Worm (Caenorhabditis elegans): ENCODE measurements around the gene T06C12.9.

T06C12.9 gene

DNA sequence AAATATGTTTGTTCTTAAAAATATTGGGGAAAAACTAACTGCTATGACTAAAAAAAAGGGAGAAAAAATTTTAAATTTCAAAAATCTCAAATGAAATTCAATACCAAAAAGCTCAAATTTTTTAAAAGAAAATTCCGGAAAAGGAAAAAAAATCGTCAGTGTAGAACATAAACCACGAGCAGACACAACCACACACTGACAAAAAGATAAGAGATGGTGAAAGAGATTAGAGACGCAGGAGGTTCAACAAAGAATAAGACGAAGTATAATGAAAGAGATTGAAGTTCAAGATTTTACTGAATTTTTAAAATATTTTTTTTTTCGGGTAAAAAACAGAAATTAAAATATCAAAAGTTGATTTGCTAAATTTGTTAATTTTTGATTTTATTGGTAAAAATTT lies 5.8 kb downstream of the T06C12.9 start:
- TF ChIP-seq mab-5 (tag; optimal IDR thresholded peaks at IDR 0.05) (no peak), mls-2 (tag; optimal IDR thresholded peaks at IDR 0.05) (no peak)

DNA sequence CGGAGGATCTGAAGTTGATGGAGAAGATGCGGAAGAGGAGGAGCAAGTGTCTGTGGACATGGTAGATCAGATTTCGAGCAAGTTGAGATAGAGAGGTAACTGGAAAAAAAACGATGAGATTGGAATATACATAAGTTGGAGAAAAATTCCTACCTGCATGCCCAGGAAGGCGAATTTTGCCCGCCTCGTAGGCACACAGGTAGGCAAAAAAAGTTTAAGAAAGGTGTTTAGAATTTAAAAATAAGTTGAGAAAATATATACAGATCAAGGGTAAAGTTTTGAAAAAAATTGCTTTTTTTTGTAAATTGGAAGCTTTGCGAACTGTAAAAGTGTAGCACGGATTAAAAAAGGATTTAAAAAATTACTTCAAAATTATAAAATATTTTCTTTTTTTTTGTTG lies 6.4 kb downstream of the T06C12.9 start, which contains the start of gene nhr-84:
Gene nhr-84 (minus strand): TSS at position 101 of the 400 bp plus-strand sequence.
- TF ChIP-seq mab-5 (tag; optimal IDR thresholded peaks at IDR 0.05): no peak
- no peak for TF ChIP-seq snpc-4 (tag; optimal IDR thresholded peaks at IDR 0.05)
- no peak for TF ChIP-seq unc-39 (tag; optimal IDR thresholded peaks at IDR 0.05)
- no peak for TF ChIP-seq unc-62 (GFP tag; optimal IDR thresholded peaks at IDR 0.05)
- TF ChIP-seq tbx-8 (GFP tag; optimal IDR thresholded peaks at IDR 0.05): no peak
- TF ChIP-seq sem-2 (GFP tag; optimal IDR thresholded peaks at IDR 0.05): no peak
- TF ChIP-seq nhr-237 (tag; optimal IDR thresholded peaks at IDR 0.05): no peak
- no peak for TF ChIP-seq ceh-43 (GFP tag; optimal IDR thresholded peaks at IDR 0.05)
- no peak for TF ChIP-seq ces-1 (GFP tag; optimal IDR thresholded peaks at IDR 0.05)
- no peak for TF ChIP-seq M03D4.4 (tag; optimal IDR thresholded peaks at IDR 0.05)
- TF ChIP-seq zip-8 (tag; optimal IDR thresholded peaks at IDR 0.05): no peak
- TF ChIP-seq pha-4 (tag; optimal IDR thresholded peaks at IDR 0.05): no peak
- no peak for TF ChIP-seq unc-120 (tag; optimal IDR thresholded peaks at IDR 0.05; ENCODE audit: poor library complexity, severe bottlenecking)
- TF ChIP-seq lsy-2 (tag; optimal IDR thresholded peaks at IDR 0.05): no peak
- TF ChIP-seq ham-2 (GFP tag; optimal IDR thresholded peaks at IDR 0.05): no peak

DNA sequence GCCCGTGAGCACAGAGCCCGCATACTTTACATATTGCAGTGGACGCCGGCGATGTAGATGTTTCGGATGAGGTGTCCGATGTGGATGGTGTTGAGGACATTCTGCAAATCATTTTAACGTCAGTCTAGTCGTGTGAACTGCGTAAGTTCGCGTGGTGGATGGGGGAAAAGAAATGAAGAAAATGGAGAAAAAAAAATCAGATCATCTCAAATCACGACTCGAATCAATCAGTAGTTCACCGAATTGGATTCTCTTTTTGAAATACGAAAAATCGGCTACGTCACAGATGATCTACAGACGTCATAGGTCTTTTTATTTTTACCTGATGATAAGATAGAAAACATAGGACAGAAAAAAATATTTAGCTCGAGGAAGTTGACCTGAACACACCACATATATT lies 9.6 kb downstream of the T06C12.9 start, which contains the start of gene nhr-102:
Gene nhr-102 (minus strand): TSS at position 101 of the 400 bp plus-strand sequence.
- TF ChIP-seq elt-3 (tag; optimal IDR thresholded peaks at IDR 0.05) (no peak), lsy-2 (tag; optimal IDR thresholded peaks at IDR 0.05) (no peak), ceh-39 (tag; optimal IDR thresholded peaks at IDR 0.05) (no peak), nhr-12 (tag; optimal IDR thresholded peaks at IDR 0.05) (no peak), unc-120 (tag; optimal IDR thresholded peaks at IDR 0.05; ENCODE audit: poor library complexity, severe bottlenecking) (no peak), lin-32 (GFP tag; optimal IDR thresholded peaks at IDR 0.05) (no peak), bed-3 (GFP tag; optimal IDR thresholded peaks at IDR 0.05) (no peak), nhr-237 (tag; optimal IDR thresholded peaks at IDR 0.05) (no peak), nhr-76 (tag; optimal IDR thresholded peaks at IDR 0.05) (no peak), snpc-4 (tag; optimal IDR thresholded peaks at IDR 0.05) (no peak), lin-13 (tag; optimal IDR thresholded peaks at IDR 0.05) (no peak), mep-1 (tag; optimal IDR thresholded peaks at IDR 0.05) (no peak), mab-5 (tag; optimal IDR thresholded peaks at IDR 0.05) (no peak), tbx-8 (GFP tag; optimal IDR thresholded peaks at IDR 0.05) (no peak), ces-1 (GFP tag; optimal IDR thresholded peaks at IDR 0.05) (no peak), unc-62 (GFP tag; optimal IDR thresholded peaks at IDR 0.05) (no peak), ceh-43 (GFP tag; optimal IDR thresholded peaks at IDR 0.05) (no peak)

DNA sequence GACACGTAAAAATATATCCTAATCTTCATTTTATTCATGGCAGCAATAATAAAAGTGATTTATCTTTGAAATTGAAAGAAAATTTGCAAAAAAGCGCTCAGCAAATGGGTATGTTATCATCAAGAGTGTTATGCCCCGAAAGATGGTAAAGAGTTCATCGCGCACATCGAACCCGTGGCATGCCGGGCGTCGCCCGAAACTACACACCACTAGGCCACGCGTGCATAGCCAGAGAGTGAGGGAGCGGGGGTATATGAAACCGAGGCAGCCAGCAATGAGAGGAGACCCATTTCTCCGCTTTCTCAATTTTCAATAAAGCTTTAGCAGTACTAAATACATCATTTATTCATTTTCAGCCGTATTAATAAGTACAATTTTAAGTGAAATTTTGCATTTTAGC lies 12.1 kb downstream of the T06C12.9 start:
- TF ChIP-seq lin-32 (GFP tag; optimal IDR thresholded peaks at IDR 0.05) (peak; percentile 99), ceh-39 (tag; optimal IDR thresholded peaks at IDR 0.05) (peak; percentile 18), ces-1 (GFP tag; optimal IDR thresholded peaks at IDR 0.05) (no peak), lin-13 (tag; optimal IDR thresholded peaks at IDR 0.05) (peak; percentile 85), mep-1 (tag; optimal IDR thresholded peaks at IDR 0.05) (peak; percentile 71), snpc-4 (tag; optimal IDR thresholded peaks at IDR 0.05) (no peak), elt-1 (tag; optimal IDR thresholded peaks at IDR 0.05; ENCODE audit: borderline replicate concordance, insufficient read depth) (peak; percentile 44), unc-62 (GFP tag; optimal IDR thresholded peaks at IDR 0.05) (peak; percentile 85), sptf-1 (tag; optimal IDR thresholded peaks at IDR 0.05) (peak; percentile 99), nhr-76 (tag; optimal IDR thresholded peaks at IDR 0.05) (peak; percentile 68), drap-1 (GFP tag; optimal IDR thresholded peaks at IDR 0.05) (peak; percentile 100), flh-1 (GFP tag; optimal IDR thresholded peaks at IDR 0.05) (peak; percentile 98), elt-3 (tag; optimal IDR thresholded peaks at IDR 0.05) (no peak), ceh-83 (GFP tag; optimal IDR thresholded peaks at IDR 0.05) (peak; percentile 100), pha-4 (tag; optimal IDR thresholded peaks at IDR 0.05) (peak; percentile 73), unc-120 (tag; optimal IDR thresholded peaks at IDR 0.05; ENCODE audit: poor library complexity, severe bottlenecking) (peak; percentile 99), nhr-12 (tag; optimal IDR thresholded peaks at IDR 0.05) (peak; percentile 71), ham-2 (GFP tag; optimal IDR thresholded peaks at IDR 0.05) (peak; percentile 99), bed-3 (GFP tag; optimal IDR thresholded peaks at IDR 0.05) (peak; percentile 98), unc-39 (tag; optimal IDR thresholded peaks at IDR 0.05) (peak; percentile 84), blmp-1 (tag; optimal IDR thresholded peaks at IDR 0.05) (no peak), ztf-11 (tag; optimal IDR thresholded peaks at IDR 0.05) (peak; percentile 82), ceh-43 (GFP tag; optimal IDR thresholded peaks at IDR 0.05) (peak; percentile 98), nhr-237 (tag; optimal IDR thresholded peaks at IDR 0.05) (peak; percentile 63), mls-2 (tag; optimal IDR thresholded peaks at IDR 0.05) (peak; percentile 100), cnd-1 (tag; optimal IDR thresholded peaks at IDR 0.05) (peak; percentile 99), tbx-8 (GFP tag; optimal IDR thresholded peaks at IDR 0.05) (peak; percentile 99), hlh-1 (tag; optimal IDR thresholded peaks at IDR 0.05) (peak; percentile 24), nhr-28 (tag; optimal IDR thresholded peaks at IDR 0.05) (peak; percentile 92), lsy-2 (tag; optimal IDR thresholded peaks at IDR 0.05) (peak; percentile 52), zip-8 (tag; optimal IDR thresholded peaks at IDR 0.05) (peak; percentile 3), sem-2 (GFP tag; optimal IDR thresholded peaks at IDR 0.05) (peak; percentile 97), M03D4.4 (tag; optimal IDR thresholded peaks at IDR 0.05) (peak; percentile 99), mab-5 (tag; optimal IDR thresholded peaks at IDR 0.05) (no peak), nhr-2 (tag; optimal IDR thresholded peaks at IDR 0.05) (no peak)

All from whole organism, mixed stage, embryonic.